Fruit fly (Drosophila melanogaster) Kc167 (cell line): Measurements from ENCODE around the gene wry.

Source experiments
- insv ChIP-seq: fragments of >200 bp; optimal IDR thresholded peaks from 3 replicates; lab custom pipeline; 2018; ENCODE audit warnings: missing external identifiers
- psq ChIP-seq: fragments of >200 bp; optimal IDR thresholded peaks from 2 replicates; lab custom pipeline; 2017; ENCODE audit warnings: missing external identifiers

DNA sequence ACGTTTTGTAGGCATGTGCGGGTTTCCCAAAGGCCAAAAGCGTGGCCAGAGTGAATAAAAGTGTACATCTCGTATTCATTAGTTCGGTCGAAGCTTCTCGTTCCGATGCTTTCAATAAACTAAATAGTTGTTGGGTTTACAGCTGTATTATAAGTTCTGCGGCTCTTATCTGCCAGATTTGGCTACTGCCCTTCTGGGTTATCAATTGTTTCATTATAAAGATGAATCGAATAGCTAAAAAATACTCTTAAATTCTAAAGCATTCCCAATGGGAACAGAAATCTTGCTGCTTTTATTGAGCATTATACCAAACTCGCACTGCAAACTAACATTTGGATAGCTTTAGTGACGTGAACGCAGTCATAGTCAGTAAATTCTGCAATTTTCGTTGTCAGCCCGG lies 9.9 kb upstream of the wry start, which contains the start of gene CG31664:
- TF ChIP-seq psq (lab: Kevin White, UChicago): no peak
- TF ChIP-seq insv: no peak
